Worm (Caenorhabditis elegans): ENCODE results near the gene str-7.

ce11 chrV:16137043-16137442, 37.7 kb upstream of the str-7 start, which contains the start of gene F44G3.7:
- TF ChIP-seq zag-1 (tag; optimal IDR thresholded peaks at IDR 0.05) (no peak), pqm-1 (tag; optimal IDR thresholded peaks at IDR 0.05) (no peak), ces-1 (GFP tag; optimal IDR thresholded peaks at IDR 0.05) (no peak), jun-1 (tag; optimal IDR thresholded peaks at IDR 0.05) (no peak), mdl-1 (tag; optimal IDR thresholded peaks at IDR 0.05) (no peak), fkh-10 (GFP tag; optimal IDR thresholded peaks at IDR 0.05) (no peak), mab-9 (GFP tag; IDR thresholded peaks at IDR 0.05) (no peak), egl-27 (tag; optimal IDR thresholded peaks at IDR 0.05) (no peak), lin-15B (tag; optimal IDR thresholded peaks at IDR 0.05) (no peak), nhr-12 (tag; optimal IDR thresholded peaks at IDR 0.05) (no peak), lin-13 (GFP tag; optimal IDR thresholded peaks at IDR 0.05) (no peak), lin-35 (GFP tag; optimal IDR thresholded peaks at IDR 0.05) (no peak), nhr-11 (tag; optimal IDR thresholded peaks at IDR 0.05) (no peak)
